Fruit fly (Drosophila melanogaster) whole organism, embryonic: Measurements from ENCODE around the gene Sas-4.
A peak's percentile ranks its signal among the peaks of the same experiment; 100 is the strongest.

Experiments used
- Abd-B ChIP-seq: fragments of 200-800 bp; sonication (Bioruptor generic); optimal IDR thresholded peaks from 2 replicates; lab custom pipeline; 2018; ENCODE audit warnings: missing biosample characterization, mild to moderate bottlenecking, missing genetic modification characterization, moderate library complexity
- Adf1 ChIP-seq: fragments of 200-800 bp; sonication (Bioruptor generic); IDR thresholded peaks from 2 replicates; pipeline ENCODE4 v1.3.6; 2022; ENCODE audit warnings: missing biosample characterization, missing genetic modification characterization
- Atf3 ChIP-seq: fragments of 200-800 bp; sonication (Bioruptor generic); optimal IDR thresholded peaks from 3 replicates; lab custom pipeline; 2016; ENCODE audit warnings: missing biosample characterization, missing genetic modification characterization
- Bdp1 ChIP-seq: fragments of 200-800 bp; sonication (Bioruptor generic); optimal IDR thresholded peaks from 3 replicates; lab custom pipeline; 2016; ENCODE audit warnings: missing biosample characterization, missing genetic modification characterization
- CG10543 ChIP-seq: fragments of 200-800 bp; sonication (Bioruptor generic); optimal IDR thresholded peaks from 3 replicates; lab custom pipeline; 2017; ENCODE audit warnings: missing biosample characterization, mild to moderate bottlenecking, missing genetic modification characterization, moderate library complexity
- CG11504 ChIP-seq: fragments of 200-800 bp; sonication (Bioruptor generic); optimal IDR thresholded peaks from 3 replicates; lab custom pipeline; 2019; ENCODE audit warnings: missing biosample characterization, mild to moderate bottlenecking, missing genetic modification characterization, moderate library complexity
- CG12942 ChIP-seq: fragments of 200-800 bp; sonication (Bioruptor generic); optimal IDR thresholded peaks from 3 replicates; lab custom pipeline; 2016; ENCODE audit warnings: missing biosample characterization, missing genetic modification characterization
- CG13123 ChIP-seq: fragments of 200-800 bp; sonication (Bioruptor generic); optimal IDR thresholded peaks from 2 replicates; lab custom pipeline; 2016; ENCODE audit warnings: missing biosample characterization, missing genetic modification characterization
- CG14667 ChIP-seq: fragments of 200-800 bp; sonication (Bioruptor generic); IDR thresholded peaks from 2 replicates; pipeline ENCODE4 v1.3.6; 2022; ENCODE audit warnings: missing biosample characterization, missing genetic modification characterization
- CG14710 ChIP-seq: fragments of 200-800 bp; sonication (Bioruptor generic); optimal IDR thresholded peaks from 3 replicates; lab custom pipeline; 2019; ENCODE audit warnings: missing biosample characterization, mild to moderate bottlenecking, missing genetic modification characterization, moderate library complexity
- CG15601 ChIP-seq: fragments of 200-800 bp; sonication (Bioruptor generic); optimal IDR thresholded peaks from 3 replicates; lab custom pipeline; 2019; ENCODE audit warnings: missing biosample characterization, mild to moderate bottlenecking, missing genetic modification characterization, moderate library complexity
- CG16779 ChIP-seq: fragments of 200-800 bp; sonication (Bioruptor generic); IDR thresholded peaks from 2 replicates; pipeline ENCODE4 v1.3.6; 2022; ENCODE audit warnings: missing biosample characterization, missing genetic modification characterization
- CG18262 ChIP-seq: fragments of 200-800 bp; optimal IDR thresholded peaks from 3 replicates; lab custom pipeline; 2019; ENCODE audit warnings: missing biosample characterization, mild to moderate bottlenecking, missing genetic modification characterization, moderate library complexity
- CG2678 ChIP-seq: fragments of 200-800 bp; sonication (Bioruptor generic); optimal IDR thresholded peaks from 3 replicates; lab custom pipeline; 2019; ENCODE audit warnings: missing biosample characterization, mild to moderate bottlenecking, missing genetic modification characterization, moderate library complexity
- CG2712 ChIP-seq: fragments of 200-800 bp; optimal IDR thresholded peaks from 3 replicates; lab custom pipeline; 2019; ENCODE audit warnings: missing biosample characterization, mild to moderate bottlenecking, missing genetic modification characterization, moderate library complexity
- CG2889 ChIP-seq: fragments of 200-800 bp; sonication (Bioruptor generic); IDR thresholded peaks from 3 replicates; pipeline ENCODE4 v1.3.6; 2022; ENCODE audit warnings: missing biosample characterization, missing genetic modification characterization
- CG30020 ChIP-seq: fragments of 200-800 bp; optimal IDR thresholded peaks from 2 replicates; lab custom pipeline; 2019; ENCODE audit warnings: missing biosample characterization, mild to moderate bottlenecking, missing genetic modification characterization, moderate library complexity
- CG6654 ChIP-seq: fragments of 200-800 bp; sonication (Bioruptor generic); optimal IDR thresholded peaks from 2 replicates; lab custom pipeline; 2017; ENCODE audit warnings: missing biosample characterization, mild to moderate bottlenecking, missing genetic modification characterization
- CG6689 ChIP-seq: fragments of 200-800 bp; sonication (Bioruptor generic); IDR thresholded peaks from 2 replicates; pipeline ENCODE4 v1.3.6; 2022; ENCODE audit warnings: missing biosample characterization, missing genetic modification characterization
- CG6854 ChIP-seq: fragments of 200-800 bp; sonication (Bioruptor generic); optimal IDR thresholded peaks from 3 replicates; lab custom pipeline; 2017; ENCODE audit warnings: missing biosample characterization, mild to moderate bottlenecking, missing genetic modification characterization
- CG8089 ChIP-seq: fragments of 200-800 bp; sonication (Bioruptor generic); optimal IDR thresholded peaks from 3 replicates; lab custom pipeline; 2016; ENCODE audit warnings: missing biosample characterization, missing genetic modification characterization
- CG8359 ChIP-seq: fragments of 200-800 bp; sonication (Bioruptor generic); optimal IDR thresholded peaks from 2 replicates; lab custom pipeline; 2017; ENCODE audit warnings: missing biosample characterization, mild to moderate bottlenecking, missing genetic modification characterization, borderline replicate concordance
- CG9609 ChIP-seq: fragments of 200-800 bp; sonication (Bioruptor generic); optimal IDR thresholded peaks from 3 replicates; lab custom pipeline; 2016; ENCODE audit warnings: missing biosample characterization, missing genetic modification characterization
- CTCF ChIP-seq: fragments of 200-800 bp; sonication (Bioruptor generic); optimal IDR thresholded peaks from 2 replicates; lab custom pipeline; 2017; ENCODE audit warnings: missing biosample characterization, mild to moderate bottlenecking, missing genetic modification characterization, moderate library complexity
- CoRest ChIP-seq: fragments of 200-800 bp; sonication (Bioruptor generic); optimal IDR thresholded peaks from 3 replicates; lab custom pipeline; 2018; ENCODE audit warnings: missing biosample characterization, mild to moderate bottlenecking, missing genetic modification characterization, moderate library complexity
- ERR ChIP-seq: fragments of 200-800 bp; sonication (Bioruptor generic); optimal IDR thresholded peaks from 2 replicates; lab custom pipeline; 2016; ENCODE audit warnings: missing biosample characterization, missing genetic modification characterization
- Elba2 ChIP-seq: fragments of 200-800 bp; sonication (Bioruptor generic); optimal IDR thresholded peaks from 3 replicates; lab custom pipeline; 2016; ENCODE audit warnings: missing biosample characterization, missing genetic modification characterization
- H15 ChIP-seq: fragments of 200-800 bp; sonication (Bioruptor generic); IDR thresholded peaks from 3 replicates; pipeline ENCODE4 v1.3.6; 2022; ENCODE audit warnings: missing biosample characterization, missing genetic modification characterization
- Kr ChIP-seq: fragments of 200-800 bp; sonication (Bioruptor generic); optimal IDR thresholded peaks from 2 replicates; lab custom pipeline; 2017; ENCODE audit warnings: missing biosample characterization, mild to moderate bottlenecking, missing genetic modification characterization
- Lpt ChIP-seq: fragments of >200 bp; optimal IDR thresholded peaks from 2 replicates; lab custom pipeline; 2018; ENCODE audit warnings: missing biosample characterization, missing genetic modification characterization
- Nf-YB ChIP-seq: fragments of 200-800 bp; sonication (Bioruptor generic); optimal IDR thresholded peaks from 3 replicates; lab custom pipeline; 2019; ENCODE audit warnings: missing biosample characterization, mild to moderate bottlenecking, missing genetic modification characterization, moderate library complexity
- Nf-YC ChIP-seq: fragments of 200-800 bp; optimal IDR thresholded peaks from 3 replicates; lab custom pipeline; 2019; ENCODE audit warnings: missing biosample characterization, mild to moderate bottlenecking, missing genetic modification characterization, moderate library complexity
- PHDP ChIP-seq: fragments of 200-800 bp; sonication (Bioruptor generic); optimal IDR thresholded peaks from 3 replicates; lab custom pipeline; 2018; ENCODE audit warnings: missing biosample characterization, mild to moderate bottlenecking, missing genetic modification characterization, moderate library complexity
- Ptx1 ChIP-seq: fragments of 200-800 bp; sonication (Bioruptor generic); IDR thresholded peaks from 2 replicates; pipeline ENCODE4 v1.3.6; 2022; ENCODE audit warnings: missing biosample characterization, missing genetic modification characterization
- Ravus ChIP-seq: fragments of 200-800 bp; sonication (Bioruptor generic); IDR thresholded peaks from 2 replicates; pipeline ENCODE4 v1.3.6; 2022; ENCODE audit warnings: missing biosample characterization, missing genetic modification characterization
- Usf ChIP-seq: fragments of 200-800 bp; sonication (Bioruptor generic); optimal IDR thresholded peaks from 2 replicates; lab custom pipeline; 2017; ENCODE audit warnings: missing genotype, missing biosample characterization, missing genetic modification characterization
- YL-1 ChIP-seq: fragments of 200-800 bp; sonication (Bioruptor generic); optimal IDR thresholded peaks from 3 replicates; lab custom pipeline; 2017; ENCODE audit warnings: missing biosample characterization, mild to moderate bottlenecking, missing genetic modification characterization
- chif ChIP-seq, 2 experiments: fragments of 200-800 bp; sonication (Bioruptor generic); optimal IDR thresholded peaks; 3 replicates each; lab custom pipeline; 2016; ENCODE audit warnings: missing biosample characterization in 2 of 2, missing genetic modification characterization in 2 of 2
- dmrt99B ChIP-seq: fragments of 200-800 bp; sonication (Bioruptor generic); optimal IDR thresholded peaks from 2 replicates; lab custom pipeline; 2018; ENCODE audit warnings: missing biosample characterization, mild to moderate bottlenecking, missing genetic modification characterization, moderate library complexity
- ftz-f1 ChIP-seq: fragments of 200-800 bp; sonication (Bioruptor generic); optimal IDR thresholded peaks from 2 replicates; lab custom pipeline; 2016; ENCODE audit warnings: missing biosample characterization, missing genetic modification characterization
- gsb ChIP-seq: fragments of 200-800 bp; sonication (Bioruptor generic); IDR thresholded peaks from 2 replicates; pipeline ENCODE4 v1.3.6; 2022; ENCODE audit warnings: missing biosample characterization, missing genetic modification characterization
- hb ChIP-seq: fragments of 200-800 bp; sonication (Bioruptor generic); IDR thresholded peaks from 3 replicates; pipeline ENCODE4 v1.3.6; 2022; ENCODE audit warnings: missing biosample characterization, missing genetic modification characterization; ENCODE audit not compliant: partially characterized antibody
- lbe ChIP-seq: fragments of 200-800 bp; sonication (Bioruptor generic); optimal IDR thresholded peaks from 2 replicates; lab custom pipeline; 2016; ENCODE audit warnings: missing biosample characterization, mild to moderate bottlenecking, missing genetic modification characterization
- nmo ChIP-seq: fragments of 200-800 bp; sonication (Bioruptor generic); optimal IDR thresholded peaks from 2 replicates; lab custom pipeline; 2018; ENCODE audit warnings: missing biosample characterization, mild to moderate bottlenecking, missing genetic modification characterization, moderate library complexity
- ro ChIP-seq: fragments of 200-800 bp; sonication (Bioruptor generic); IDR thresholded peaks from 2 replicates; pipeline ENCODE4 v1.3.6; 2022; ENCODE audit warnings: missing biosample characterization, missing genetic modification characterization
- sens-2 ChIP-seq: fragments of 200-800 bp; sonication (Bioruptor generic); IDR thresholded peaks from 2 replicates; pipeline ENCODE4 v1.3.6; 2022; ENCODE audit warnings: missing biosample characterization, missing genetic modification characterization
- seq ChIP-seq: fragments of 200-800 bp; sonication (Bioruptor generic); IDR thresholded peaks from 2 replicates; pipeline ENCODE4 v1.3.6; 2022; ENCODE audit warnings: missing biosample characterization, missing genetic modification characterization
- sob ChIP-seq: fragments of 200-800 bp; sonication (Bioruptor generic); IDR thresholded peaks from 2 replicates; pipeline ENCODE4 v1.3.6; 2022; ENCODE audit warnings: missing biosample characterization, missing genetic modification characterization
- sqz ChIP-seq: fragments of 200-800 bp; sonication (Bioruptor generic); optimal IDR thresholded peaks from 3 replicates; lab custom pipeline; 2018; ENCODE audit warnings: missing biosample characterization, mild to moderate bottlenecking, missing genetic modification characterization
- tna ChIP-seq: fragments of 200-800 bp; sonication (Bioruptor generic); IDR thresholded peaks from 2 replicates; pipeline ENCODE4 v1.3.6; 2022; ENCODE audit warnings: missing biosample characterization, missing genetic modification characterization; ENCODE audit not compliant: partially characterized antibody
- yki ChIP-seq: fragments of >200 bp; optimal IDR thresholded peaks from 3 replicates; lab custom pipeline; 2018

Gene Sas-4

DNA sequence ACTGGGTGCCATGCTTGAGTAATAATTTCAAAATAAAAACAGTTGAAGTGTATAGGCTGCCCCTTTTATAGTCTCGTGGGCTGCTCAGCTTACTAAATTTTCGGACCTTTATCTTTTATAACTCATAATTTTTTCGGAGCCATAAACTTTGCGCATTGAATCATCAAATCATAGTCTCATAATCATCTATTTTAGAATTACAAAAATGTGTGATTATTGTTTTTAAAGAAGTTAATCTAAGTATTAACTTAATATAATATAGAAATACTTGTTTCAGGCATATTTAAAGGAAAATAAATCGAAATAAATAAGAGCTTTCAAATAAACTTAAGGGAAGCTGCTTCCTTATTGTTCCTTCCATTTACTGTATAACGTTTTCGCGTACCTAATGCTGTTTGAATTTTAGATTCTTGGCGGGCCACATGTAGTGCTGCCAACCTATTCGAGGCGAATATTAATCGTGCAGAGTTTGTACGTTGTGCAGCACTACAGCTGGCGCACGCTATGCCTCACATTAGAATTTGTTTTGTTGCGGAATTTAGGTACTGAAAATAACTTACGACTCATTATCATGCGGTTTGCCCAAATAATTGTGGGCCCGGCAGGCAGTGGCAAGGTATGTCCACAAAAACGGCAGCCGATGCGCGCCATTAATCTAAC lies 6.8 kb upstream of the Sas-4 start, which contains the start of the genes CG14610 and CG2656 (continued):
- no peak for TF ChIP-seq CG14667 (GFP tag; lab: Robert Waterston, UW)
- no peak for TF ChIP-seq CG15601 (tag; lab: Kevin White, UChicago)
- peak; percentile 71 for TF ChIP-seq CG8089 (GFP tag; lab: Kevin White, UChicago)
- TF ChIP-seq CG10543 (GFP tag; lab: Kevin White, UChicago): no peak
- no peak for TF ChIP-seq ro (GFP tag; lab: Robert Waterston, UW)
- peak; percentile 68 for TF ChIP-seq CG2712 (tag; lab: Kevin White, UChicago)
- peak; percentile 28 for TF ChIP-seq Nf-YC (tag; lab: Kevin White, UChicago)
- TF ChIP-seq CG11504: no peak
- 0 out of 2 replicates have a peak, but pooled peaks have one; percentile 28 for TF ChIP-seq CG6689 (GFP tag; lab: Robert Waterston, UW)
- peak; percentile 48; the same call in 1 of the 3 replicates for TF ChIP-seq H15 (GFP tag; lab: Robert Waterston, UW)
- peak; percentile 56 for TF ChIP-seq CoRest (tag; lab: Kevin White, UChicago)
- no peak for TF ChIP-seq sob (GFP tag; lab: Robert Waterston, UW)
- no peak for TF ChIP-seq sens-2 (GFP tag; lab: Robert Waterston, UW)
- TF ChIP-seq Abd-B (GFP tag; lab: Kevin White, UChicago): peak; percentile 39
- no peak for TF ChIP-seq Ravus (GFP tag; lab: Robert Waterston, UW)
- TF ChIP-seq CG6854 (GFP tag; lab: Kevin White, UChicago): no peak
- no peak for TF ChIP-seq CG8359 (GFP tag; lab: Kevin White, UChicago)
- TF ChIP-seq Lpt (GFP tag; lab: Kevin White, UChicago): no peak
- TF ChIP-seq gsb: no peak
- no peak for TF ChIP-seq CG6654
- peak; percentile 50; the same call in 1 of the 2 replicates for TF ChIP-seq CG16779 (GFP tag; lab: Robert Waterston, UW)
- no peak for TF ChIP-seq hb
- TF ChIP-seq ftz-f1: peak; percentile 41
- TF ChIP-seq Adf1 (GFP tag; lab: Robert Waterston, UW): 0 out of 2 replicates have a peak, but pooled peaks have one; percentile 16
- peak; percentile 25 for TF ChIP-seq Elba2 (GFP tag; lab: Kevin White, UChicago)
- peak; percentile 75 for TF ChIP-seq Ptx1 (GFP tag; lab: Robert Waterston, UW)
- peak; percentile 67 for TF ChIP-seq CG14710
- TF ChIP-seq dmrt99B (tag; lab: Kevin White, UChicago): no peak
- no peak for TF ChIP-seq lbe (GFP tag; lab: Kevin White, UChicago)
- peak; percentile 75 for TF ChIP-seq ERR (GFP tag; lab: Kevin White, UChicago)
- peak; percentile 3 for TF ChIP-seq Usf
- peak; percentile 67 to 85 for TF ChIP-seq chif (GFP tag; optimal IDR thresholded peaks at IDR 0.05; lab: Kevin White, UChicago)
- TF ChIP-seq CG18262 (tag; lab: Kevin White, UChicago): peak; percentile 44
- no peak for TF ChIP-seq yki (lab: Kevin White, UChicago)
- TF ChIP-seq CG13123: peak; percentile 68
- peak; percentile 55 for TF ChIP-seq PHDP (tag; lab: Kevin White, UChicago)
- peak; percentile 17 for TF ChIP-seq CG30020 (tag; lab: Kevin White, UChicago)
- TF ChIP-seq seq (GFP tag; lab: Robert Waterston, UW): peak; percentile 22; the same call in 1 of the 2 replicates
- no peak for TF ChIP-seq sqz (GFP tag; lab: Kevin White, UChicago)
- peak; percentile 86 for TF ChIP-seq CG9609 (GFP tag; lab: Kevin White, UChicago)
- no peak for TF ChIP-seq CG2889
- no peak for TF ChIP-seq CG2678 (tag; lab: Kevin White, UChicago)
- peak; percentile 68 for TF ChIP-seq nmo (GFP tag; lab: Kevin White, UChicago)
- peak; percentile 80 for TF ChIP-seq YL-1 (GFP tag; lab: Kevin White, UChicago)
- TF ChIP-seq tna (GFP tag; lab: Robert Waterston, UW): peak; percentile 19; the same call in 1 of the 2 replicates
- no peak for TF ChIP-seq Nf-YB (GFP tag; lab: Kevin White, UChicago)
- TF ChIP-seq Bdp1 (GFP tag; lab: Kevin White, UChicago): peak; percentile 84
- no peak for TF ChIP-seq Kr
- TF ChIP-seq Atf3 (GFP tag; lab: Kevin White, UChicago): peak; percentile 58
- peak; percentile 87 for TF ChIP-seq CG12942
- peak; percentile 52 for TF ChIP-seq CTCF
